Fruit fly (Drosophila melanogaster) whole organism, pupa: ENCODE data around the gene Ostgamma.

ENCODE experiments used
- CG13204 ChIP-seq: fragments of 200-800 bp; sonication (Bioruptor generic); optimal IDR thresholded peaks from 2 replicates; lab custom pipeline; 2018; ENCODE audit warnings: missing biosample characterization, mild to moderate bottlenecking, missing genetic modification characterization, moderate library complexity
- CG15710 ChIP-seq: fragments of 200-800 bp; sonication (Bioruptor generic); optimal IDR thresholded peaks from 2 replicates; lab custom pipeline; 2018; ENCODE audit warnings: missing biosample characterization, mild to moderate bottlenecking, missing genetic modification characterization, moderate library complexity
- CG17806 ChIP-seq: fragments of 200-800 bp; sonication (Bioruptor generic); optimal IDR thresholded peaks from 2 replicates; lab custom pipeline; 2018; ENCODE audit warnings: missing biosample characterization, mild to moderate bottlenecking, missing genetic modification characterization, moderate library complexity
- CG8159 ChIP-seq: fragments of 200-800 bp; sonication (Bioruptor generic); optimal IDR thresholded peaks from 3 replicates; lab custom pipeline; 2018; ENCODE audit warnings: missing biosample characterization, mild to moderate bottlenecking, missing genetic modification characterization, moderate library complexity
- EcR ChIP-seq: fragments of 200-800 bp; sonication (Bioruptor generic); optimal IDR thresholded peaks from 3 replicates; lab custom pipeline; 2019; ENCODE audit warnings: missing biosample characterization, missing genetic modification characterization, mild to moderate bottlenecking, moderate library complexity, missing genetic modification reagents
- fd96Ca ChIP-seq: fragments of 200-800 bp; sonication (Bioruptor generic); IDR thresholded peaks from 3 replicates; pipeline ENCODE4 v1.3.6; 2022; ENCODE audit warnings: missing biosample characterization, missing genetic modification characterization

DNA sequence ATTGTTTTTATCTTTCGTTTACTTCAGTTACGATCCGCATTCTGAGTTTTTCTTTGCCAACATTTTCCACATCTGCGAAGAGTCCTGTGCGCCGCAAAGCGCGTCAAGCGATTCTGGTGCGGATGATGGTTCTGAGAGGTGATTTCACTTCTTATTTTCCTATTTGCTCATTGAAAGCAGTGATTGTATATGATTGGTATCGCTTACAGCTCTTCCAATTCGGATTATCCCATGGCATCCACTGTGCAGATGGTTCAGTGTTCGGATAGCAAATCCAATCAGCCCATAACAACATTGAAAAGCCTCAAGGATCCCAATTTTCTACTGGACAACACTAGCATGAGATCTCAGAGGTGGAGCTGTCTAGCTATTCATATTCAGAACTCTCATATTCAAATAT, 3.4 kb downstream of the Ostgamma start:
- TF ChIP-seq CG8159 (tag; lab: Kevin White, UChicago), result no peak
- TF ChIP-seq CG17806 (tag; lab: Kevin White, UChicago), result no peak
- TF ChIP-seq EcR (GFP tag; lab: Kevin White, UChicago), result no peak
- no peak for TF ChIP-seq CG13204 (GFP tag; lab: Kevin White, UChicago)
- TF ChIP-seq CG15710 (tag; lab: Kevin White, UChicago), result no peak
- no peak for TF ChIP-seq fd96Ca (GFP tag; lab: Robert Waterston, UW)
